Fruit fly (Drosophila melanogaster) whole organism, embryonic: ENCODE results near the gene erm.

Experiments
- Abd-B ChIP-seq: fragments of 200-800 bp; sonication (Bioruptor generic); optimal IDR thresholded peaks from 2 replicates; lab custom pipeline; 2018; ENCODE audit warnings: missing biosample characterization, mild to moderate bottlenecking, missing genetic modification characterization, moderate library complexity
- Atf-2 ChIP-seq: fragments of 200-800 bp; sonication (Bioruptor generic); optimal IDR thresholded peaks from 2 replicates; lab custom pipeline; 2016; ENCODE audit warnings: missing biosample characterization, missing genetic modification characterization
- CG12104 ChIP-seq: fragments of 200-800 bp; sonication (Bioruptor generic); optimal IDR thresholded peaks from 3 replicates; lab custom pipeline; 2016; ENCODE audit warnings: missing biosample characterization, missing genetic modification characterization
- CG12659 ChIP-seq: fragments of 200-800 bp; sonication (Bioruptor generic); optimal IDR thresholded peaks from 3 replicates; lab custom pipeline; 2017; ENCODE audit warnings: mild to moderate bottlenecking, missing biosample characterization, missing genetic modification reagents, missing genetic modification characterization
- CG13624 ChIP-seq: fragments of 200-800 bp; sonication (Bioruptor generic); optimal IDR thresholded peaks from 2 replicates; lab custom pipeline; 2016; ENCODE audit warnings: missing biosample characterization, missing genetic modification characterization
- CG15269 ChIP-seq: fragments of 200-800 bp; sonication (Bioruptor generic); optimal IDR thresholded peaks from 2 replicates; lab custom pipeline; 2018; ENCODE audit warnings: missing biosample characterization, mild to moderate bottlenecking, missing genetic modification characterization, moderate library complexity
- CG15601 ChIP-seq: fragments of 200-800 bp; sonication (Bioruptor generic); optimal IDR thresholded peaks from 3 replicates; lab custom pipeline; 2019; ENCODE audit warnings: missing biosample characterization, mild to moderate bottlenecking, missing genetic modification characterization, moderate library complexity
- CG1602 ChIP-seq: fragments of 200-800 bp; sonication (Bioruptor generic); optimal IDR thresholded peaks from 3 replicates; lab custom pipeline; 2016; ENCODE audit warnings: missing biosample characterization, missing genetic modification characterization
- CG1603 ChIP-seq: fragments of 200-800 bp; sonication (Bioruptor generic); optimal IDR thresholded peaks from 2 replicates; lab custom pipeline; 2019; ENCODE audit warnings: missing biosample characterization, mild to moderate bottlenecking, missing genetic modification characterization, moderate library complexity
- CG18011 ChIP-seq: fragments of 200-800 bp; sonication (Bioruptor generic); optimal IDR thresholded peaks from 2 replicates; lab custom pipeline; 2017; ENCODE audit warnings: missing biosample characterization, missing genetic modification characterization, mild to moderate bottlenecking, moderate library complexity, missing genotype
- CG33557 ChIP-seq: fragments of 200-800 bp; sonication (Bioruptor generic); optimal IDR thresholded peaks from 2 replicates; lab custom pipeline; 2019; ENCODE audit warnings: missing biosample characterization, mild to moderate bottlenecking, missing genetic modification characterization, moderate library complexity
- CG34422 ChIP-seq: fragments of 200-800 bp; sonication (Bioruptor generic); IDR thresholded peaks from 3 replicates; pipeline ENCODE4 v1.3.6; 2022; ENCODE audit warnings: missing biosample characterization, missing genetic modification characterization
- CG3847 ChIP-seq: fragments of 200-800 bp; sonication (Bioruptor generic); IDR thresholded peaks from 2 replicates; pipeline ENCODE4 v1.3.6; 2022; ENCODE audit warnings: missing biosample characterization, missing genetic modification characterization
- CG4707 ChIP-seq: fragments of 200-800 bp; sonication (Bioruptor generic); optimal IDR thresholded peaks from 2 replicates; lab custom pipeline; 2018; ENCODE audit warnings: missing biosample characterization, mild to moderate bottlenecking, missing genetic modification characterization, moderate library complexity
- CG6683 ChIP-seq: fragments of 200-800 bp; sonication (Bioruptor generic); optimal IDR thresholded peaks from 2 replicates; lab custom pipeline; 2017; ENCODE audit warnings: missing biosample characterization, mild to moderate bottlenecking, missing genetic modification characterization, missing genetic modification reagents
- CG8089 ChIP-seq: fragments of 200-800 bp; sonication (Bioruptor generic); optimal IDR thresholded peaks from 3 replicates; lab custom pipeline; 2016; ENCODE audit warnings: missing biosample characterization, missing genetic modification characterization
- E2f2 ChIP-seq: fragments of 200-800 bp; sonication (Bioruptor generic); IDR thresholded peaks from 2 replicates; pipeline ENCODE4 v1.3.6; 2022; ENCODE audit warnings: missing biosample characterization, missing genetic modification characterization
- Elba2 ChIP-seq: fragments of 200-800 bp; sonication (Bioruptor generic); optimal IDR thresholded peaks from 3 replicates; lab custom pipeline; 2016; ENCODE audit warnings: missing biosample characterization, missing genetic modification characterization
- Ets65A ChIP-seq: fragments of 200-800 bp; sonication (Bioruptor generic); peaks from one replicate; lab custom pipeline; 2016; ENCODE audit warnings: missing biosample characterization, missing genetic modification characterization
- Gug ChIP-seq: fragments of 200-800 bp; sonication (Bioruptor generic); IDR thresholded peaks from 4 replicates; pipeline ENCODE4 v1.3.6; 2022; ENCODE audit warnings: missing biosample characterization, missing genetic modification characterization
- HLH4C ChIP-seq: fragments of 200-800 bp; sonication (Bioruptor generic); IDR thresholded peaks from 3 replicates; pipeline ENCODE4 v1.3.6; 2022; ENCODE audit warnings: missing biosample characterization, missing genetic modification characterization; ENCODE audit not compliant: partially characterized antibody
- HLH54F ChIP-seq: fragments of 200-800 bp; sonication (Bioruptor generic); optimal IDR thresholded peaks from 3 replicates; lab custom pipeline; 2016; ENCODE audit warnings: missing biosample characterization, missing genetic modification characterization
- HmgZ ChIP-seq: fragments of 200-800 bp; sonication (Bioruptor generic); optimal IDR thresholded peaks from 2 replicates; lab custom pipeline; 2018; ENCODE audit warnings: missing biosample characterization, mild to moderate bottlenecking, missing genetic modification characterization
- Hmx ChIP-seq: fragments of 200-800 bp; sonication (Bioruptor generic); optimal IDR thresholded peaks from 2 replicates; lab custom pipeline; 2016; ENCODE audit warnings: missing biosample characterization, missing genetic modification characterization
- Hr3 ChIP-seq: fragments of 200-800 bp; sonication (Bioruptor generic); optimal IDR thresholded peaks from 3 replicates; lab custom pipeline; 2016; ENCODE audit warnings: missing biosample characterization, missing genetic modification characterization
- Optix ChIP-seq: fragments of 200-800 bp; sonication (Bioruptor generic); IDR thresholded peaks from 3 replicates; pipeline ENCODE4 v1.3.6; 2022; ENCODE audit warnings: missing biosample characterization, missing genetic modification characterization
- Side ChIP-seq: fragments of 200-800 bp; sonication (Bioruptor generic); optimal IDR thresholded peaks from 2 replicates; lab custom pipeline; 2016; ENCODE audit warnings: missing biosample characterization, missing genetic modification characterization
- Sox102F ChIP-seq: fragments of 200-800 bp; sonication (Bioruptor generic); optimal IDR thresholded peaks from 2 replicates; lab custom pipeline; 2018; ENCODE audit warnings: missing biosample characterization, mild to moderate bottlenecking, missing genetic modification characterization, moderate library complexity
- Spps ChIP-seq: fragments of 200-800 bp; sonication (Bioruptor generic); optimal IDR thresholded peaks from 2 replicates; lab custom pipeline; 2018; ENCODE audit warnings: missing biosample characterization, mild to moderate bottlenecking, missing genetic modification characterization
- ap ChIP-seq: fragments of 200-800 bp; sonication (Bioruptor generic); IDR thresholded peaks from 2 replicates; pipeline ENCODE4 v1.3.6; 2022; ENCODE audit warnings: missing biosample characterization, missing genetic modification characterization
- bowl ChIP-seq: fragments of 200-800 bp; sonication (Bioruptor generic); IDR thresholded peaks from 2 replicates; pipeline ENCODE4 v1.3.6; 2022; ENCODE audit warnings: missing biosample characterization, missing genetic modification characterization
- chm ChIP-seq: fragments of 200-800 bp; sonication (Bioruptor generic); IDR thresholded peaks from 2 replicates; pipeline ENCODE4 v1.3.6; 2022; ENCODE audit warnings: missing biosample characterization, missing genetic modification characterization
- dysf ChIP-seq: fragments of 200-800 bp; sonication (Bioruptor generic); IDR thresholded peaks from 3 replicates; pipeline ENCODE4 v1.3.6; 2022; ENCODE audit warnings: missing biosample characterization, missing genetic modification characterization
- exex ChIP-seq: fragments of 200-800 bp; sonication (Bioruptor generic); optimal IDR thresholded peaks from 4 replicates; lab custom pipeline; 2018; ENCODE audit warnings: missing biosample characterization, mild to moderate bottlenecking, missing genetic modification characterization, moderate library complexity
- gcm2 ChIP-seq: fragments of 200-800 bp; sonication (Bioruptor generic); optimal IDR thresholded peaks from 2 replicates; lab custom pipeline; 2016; ENCODE audit warnings: missing biosample characterization, missing genetic modification characterization
- hb ChIP-seq: fragments of 200-800 bp; sonication (Bioruptor generic); IDR thresholded peaks from 3 replicates; pipeline ENCODE4 v1.3.6; 2022; ENCODE audit warnings: missing biosample characterization, missing genetic modification characterization; ENCODE audit not compliant: partially characterized antibody
- jigr1 ChIP-seq: fragments of 200-800 bp; sonication (Bioruptor generic); IDR thresholded peaks from 3 replicates; pipeline ENCODE4 v1.3.6; 2022; ENCODE audit warnings: missing biosample characterization, missing genetic modification characterization
- mirr ChIP-seq: fragments of 200-800 bp; sonication (Bioruptor generic); optimal IDR thresholded peaks from 3 replicates; lab custom pipeline; 2018; ENCODE audit warnings: missing biosample characterization, mild to moderate bottlenecking, missing genetic modification characterization
- mld ChIP-seq: fragments of 200-800 bp; sonication (Bioruptor generic); IDR thresholded peaks from 3 replicates; pipeline ENCODE4 v1.3.6; 2022; ENCODE audit warnings: missing biosample characterization, missing genetic modification characterization; ENCODE audit not compliant: partially characterized antibody
- org-1 ChIP-seq: fragments of 200-800 bp; sonication (Bioruptor generic); optimal IDR thresholded peaks from 2 replicates; lab custom pipeline; 2017; ENCODE audit warnings: missing biosample characterization, missing genetic modification characterization
- phol ChIP-seq: fragments of 200-800 bp; sonication (Bioruptor generic); optimal IDR thresholded peaks from 3 replicates; lab custom pipeline; 2018; ENCODE audit warnings: missing biosample characterization, mild to moderate bottlenecking, missing genetic modification characterization, moderate library complexity
- psq ChIP-seq: fragments of 200-800 bp; sonication (Bioruptor generic); optimal IDR thresholded peaks from 2 replicates; lab custom pipeline; 2017; ENCODE audit warnings: missing biosample characterization, missing genetic modification characterization
- row ChIP-seq: fragments of 200-800 bp; sonication (Bioruptor generic); IDR thresholded peaks from 3 replicates; pipeline ENCODE4 v1.3.6; 2022; ENCODE audit warnings: missing biosample characterization, missing genetic modification characterization
- salm ChIP-seq: fragments of 200-800 bp; sonication (Bioruptor generic); optimal IDR thresholded peaks from 2 replicates; lab custom pipeline; 2018; ENCODE audit warnings: missing biosample characterization, mild to moderate bottlenecking, missing genetic modification characterization
- scrt ChIP-seq: fragments of 200-800 bp; sonication (Bioruptor generic); optimal IDR thresholded peaks from 2 replicates; lab custom pipeline; 2018; ENCODE audit warnings: missing biosample characterization, mild to moderate bottlenecking, missing genetic modification characterization, moderate library complexity
- slou ChIP-seq: fragments of 200-800 bp; sonication (Bioruptor generic); optimal IDR thresholded peaks from 3 replicates; lab custom pipeline; 2016; ENCODE audit warnings: missing biosample characterization, missing genetic modification characterization
- sqz ChIP-seq: fragments of 200-800 bp; sonication (Bioruptor generic); optimal IDR thresholded peaks from 3 replicates; lab custom pipeline; 2018; ENCODE audit warnings: missing biosample characterization, mild to moderate bottlenecking, missing genetic modification characterization
- stc ChIP-seq: fragments of 200-800 bp; sonication (Bioruptor generic); IDR thresholded peaks from 2 replicates; pipeline ENCODE4 v1.3.6; 2022; ENCODE audit warnings: missing biosample characterization, missing genetic modification characterization
- tup ChIP-seq: fragments of 200-800 bp; sonication (Bioruptor generic); optimal IDR thresholded peaks from 2 replicates; lab custom pipeline; 2016; ENCODE audit warnings: missing biosample characterization, mild to moderate bottlenecking, missing genetic modification characterization, moderate library complexity

The erm gene

dm6 chr2L:1911316-1911873, 58.8 kb downstream of the erm start (continued):
- no peak for TF ChIP-seq Elba2
- TF ChIP-seq mld (GFP tag; lab: Robert Waterston, UW) = no peak
- TF ChIP-seq CG1602 = no peak
- TF ChIP-seq psq (GFP tag; lab: Kevin White, UChicago) = peak; percentile 82
- TF ChIP-seq org-1 (GFP tag; lab: Kevin White, UChicago) = no peak
- TF ChIP-seq Hmx (GFP tag; lab: Kevin White, UChicago) = no peak
- no peak for TF ChIP-seq Gug (GFP tag; lab: Robert Waterston, UW)
- no peak for TF ChIP-seq HLH54F (GFP tag; lab: Kevin White, UChicago)
- no peak for TF ChIP-seq Spps (tag; lab: Kevin White, UChicago)
- TF ChIP-seq CG3847 (GFP tag; lab: Robert Waterston, UW) = no peak
- TF ChIP-seq CG33557 (GFP tag; lab: Kevin White, UChicago) = no peak

- no peak for TF ChIP-seq mirr (GFP tag; lab: Kevin White, UChicago)
- TF ChIP-seq slou (GFP tag; lab: Kevin White, UChicago) = no peak
- TF ChIP-seq CG6683 = no peak
- TF ChIP-seq dysf (GFP tag; lab: Robert Waterston, UW) = no peak
- peak; percentile 5 for TF ChIP-seq CG1603 (tag; lab: Kevin White, UChicago)
- TF ChIP-seq CG4707 (GFP tag; lab: Kevin White, UChicago) = no peak
- no peak for TF ChIP-seq gcm2
- no peak for TF ChIP-seq HLH4C (GFP tag; lab: Robert Waterston, UW)
- no peak for TF ChIP-seq jigr1 (GFP tag; lab: Robert Waterston, UW)
- TF ChIP-seq HmgZ (tag; lab: Kevin White, UChicago) = peak; percentile 11
- no peak for TF ChIP-seq Spps (tag; lab: Kevin White, UChicago)
- TF ChIP-seq CG15269 = no peak
- TF ChIP-seq CG13624 (GFP tag; lab: Kevin White, UChicago) = peak; percentile 37
- peak; percentile 26 for TF ChIP-seq Ets65A
- TF ChIP-seq salm (tag; lab: Kevin White, UChicago) = no peak
- no peak for TF ChIP-seq scrt (GFP tag; lab: Kevin White, UChicago)
- no peak for TF ChIP-seq ap (GFP tag; lab: Robert Waterston, UW)
- TF ChIP-seq CG15601 (tag; lab: Kevin White, UChicago) = no peak
- TF ChIP-seq Atf-2 (GFP tag; lab: Kevin White, UChicago) = no peak
- no peak for TF ChIP-seq row (GFP tag; lab: Robert Waterston, UW)
- TF ChIP-seq Abd-B (GFP tag; lab: Kevin White, UChicago) = no peak
- TF ChIP-seq chm (GFP tag; lab: Robert Waterston, UW) = no peak
- TF ChIP-seq bowl = no peak
- no peak for TF ChIP-seq Optix (GFP tag; lab: Robert Waterston, UW)
- no peak for TF ChIP-seq E2f2 (GFP tag; lab: Robert Waterston, UW)
- TF ChIP-seq phol (tag; lab: Kevin White, UChicago) = no peak
- TF ChIP-seq sqz (GFP tag; lab: Kevin White, UChicago) = no peak
- TF ChIP-seq CG8089 (GFP tag; lab: Kevin White, UChicago) = no peak
- no peak for TF ChIP-seq CG12104 (GFP tag; lab: Kevin White, UChicago)
- peak; percentile 2 for TF ChIP-seq CG12659 (GFP tag; lab: Kevin White, UChicago)
- no peak for TF ChIP-seq CG3847 (GFP tag; lab: Robert Waterston, UW)
- 0 out of 2 replicates have a peak, but pooled peaks have one; percentile 21 for TF ChIP-seq stc (GFP tag; lab: Robert Waterston, UW)
- no peak for TF ChIP-seq exex (tag; lab: Kevin White, UChicago)
- TF ChIP-seq Side = no peak
- TF ChIP-seq Sox102F = no peak
- no peak for TF ChIP-seq hb (GFP tag; lab: Robert Waterston, UW)
- TF ChIP-seq CG18011 (GFP tag; lab: Kevin White, UChicago) = peak; percentile 64
- no peak for TF ChIP-seq CG33557 (GFP tag; lab: Kevin White, UChicago)
- no peak for TF ChIP-seq Hr3 (GFP tag; lab: Kevin White, UChicago)
- no peak for TF ChIP-seq tup (GFP tag; lab: Kevin White, UChicago)
- TF ChIP-seq CG34422 (GFP tag; lab: Robert Waterston, UW) = no peak
Observed at dm6 chr2L:1909681-1910080, 60.5 kb downstream of the erm start.
